Worm (Caenorhabditis elegans): ENCODE data around the gene F36A4.5.

F36A4.5 gene

DNA sequence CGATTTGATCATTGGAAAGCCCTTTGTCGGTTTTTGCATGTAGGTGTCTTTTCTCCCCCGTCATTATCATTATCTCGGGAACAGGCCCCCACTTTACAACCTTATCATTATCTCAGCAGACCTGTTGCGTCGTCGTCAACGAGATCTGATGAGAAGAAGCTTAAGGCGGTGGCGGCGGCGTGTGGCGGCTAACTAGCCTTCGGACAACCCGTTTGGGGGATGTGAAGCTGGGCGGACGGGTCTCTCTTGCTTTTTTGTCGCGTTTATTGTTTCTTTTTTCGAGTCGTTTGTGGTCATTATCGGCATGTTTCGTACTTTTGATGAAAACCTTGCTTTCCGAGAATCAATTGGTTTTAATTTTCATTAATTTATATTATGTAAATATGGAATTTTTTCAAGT lies 34.7 kb downstream of the F36A4.5 start:
- TF ChIP-seq nhr-21 (tag; optimal IDR thresholded peaks at IDR 0.05) (peak; percentile 30), nhr-25 (tag; optimal IDR thresholded peaks at IDR 0.05) (peak; percentile 44), egl-27 (tag; optimal IDR thresholded peaks at IDR 0.05) (no peak)

DNA sequence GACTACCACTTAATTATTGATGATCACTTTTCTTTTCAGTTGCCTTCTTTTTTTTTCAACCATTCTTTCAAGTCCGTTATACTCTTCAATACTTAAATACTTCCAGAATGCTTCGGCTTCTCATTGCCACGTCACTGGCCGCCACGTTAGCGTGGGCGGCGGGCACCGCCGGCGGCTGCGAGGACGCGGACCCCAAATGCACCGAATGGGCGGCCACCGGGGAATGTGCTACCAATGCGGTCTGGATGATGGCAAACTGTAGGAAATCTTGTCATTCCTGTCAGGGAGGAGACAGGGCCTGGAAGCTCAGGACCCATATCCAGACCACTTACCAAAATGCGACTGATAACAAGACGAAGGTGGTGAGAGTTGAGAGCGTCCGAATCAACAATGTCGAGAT lies 35.9 kb downstream of the F36A4.5 start, which contains the start of gene lgc-22:
Gene lgc-22, plus strand, starts transcription at position 105 of the 400 bp plus-strand sequence.
- TF ChIP-seq lin-11 (tag; optimal IDR thresholded peaks at IDR 0.05) (no peak), lsy-2 (tag; optimal IDR thresholded peaks at IDR 0.05) (no peak)

- no peak for TF ChIP-seq dmd-4 (tag; optimal IDR thresholded peaks at IDR 0.05)
- no peak for TF ChIP-seq blmp-1 (tag; optimal IDR thresholded peaks at IDR 0.05; ENCODE audit: insufficient read depth)
- no peak for TF ChIP-seq ztf-1 (GFP tag; conservative IDR thresholded peaks at IDR 0.05)
- TF ChIP-seq nhr-21 (tag; optimal IDR thresholded peaks at IDR 0.05): no peak
Observed at ce11 chrIV:4306317-4306716, 41.0 kb downstream of the F36A4.5 start.

DNA sequence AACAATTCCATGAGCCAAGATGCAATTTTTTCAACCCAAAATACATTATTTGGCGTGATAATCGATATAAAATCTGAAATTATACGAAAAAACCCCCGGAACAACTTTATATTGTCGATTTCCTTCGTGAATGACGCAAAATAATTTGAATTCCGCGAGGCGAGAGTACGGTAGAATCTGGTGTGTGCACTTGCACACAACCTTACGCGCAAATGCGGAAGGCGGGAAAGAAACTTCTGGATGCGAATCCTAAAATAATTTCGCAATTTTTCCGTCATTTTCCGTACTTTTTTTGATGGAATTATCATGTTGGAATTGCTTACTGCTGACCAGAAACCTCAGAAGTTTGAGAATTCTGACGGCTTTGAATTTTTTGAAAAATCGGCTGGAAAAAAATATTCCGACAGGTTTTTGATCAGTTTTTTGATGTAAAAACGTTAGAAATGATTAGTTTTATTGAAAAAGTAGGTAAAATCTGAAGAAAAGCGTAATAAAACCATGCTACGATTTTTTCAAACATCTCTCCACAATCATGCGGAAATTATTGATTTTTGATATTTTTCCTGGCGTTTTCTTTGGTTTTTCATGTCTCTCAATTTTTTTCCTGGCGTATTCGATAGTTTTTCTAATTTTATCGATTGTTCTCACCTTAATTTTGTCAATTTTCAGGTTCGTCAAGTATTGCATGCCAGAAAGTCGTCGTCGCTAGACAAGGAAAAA lies 42.1 kb downstream of the F36A4.5 start, which contains the start of gene set-9:
Gene set-9, plus strand, starts transcription at position 670 of the 720 bp plus-strand sequence.
- TF ChIP-seq ztf-11 (tag; optimal IDR thresholded peaks at IDR 0.05) (no peak), crh-2 (tag; optimal IDR thresholded peaks at IDR 0.05) (no peak), C34F6.9 (tag; optimal IDR thresholded peaks at IDR 0.05) (no peak), snpc-4 (tag; optimal IDR thresholded peaks at IDR 0.05) (no peak), mdl-1 (tag; optimal IDR thresholded peaks at IDR 0.05) (no peak), blmp-1 (tag; optimal IDR thresholded peaks at IDR 0.05; ENCODE audit: insufficient read depth) (no peak), lin-13 (GFP tag; optimal IDR thresholded peaks at IDR 0.05) (no peak), nhr-237 (tag; optimal IDR thresholded peaks at IDR 0.05) (no peak), nhr-12 (tag; optimal IDR thresholded peaks at IDR 0.05) (no peak), ama-1 (optimal IDR thresholded peaks at IDR 0.05) (no peak), R02D3.7 (tag; optimal IDR thresholded peaks at IDR 0.05) (no peak)
